Fruit fly (Drosophila melanogaster) whole organism, embryonic: ENCODE measurements around the gene AstCC.

Experiments used
- B-H2 ChIP-seq: fragments of 200-800 bp; sonication (Bioruptor generic); optimal IDR thresholded peaks from 2 replicates; lab custom pipeline; 2018; ENCODE audit warnings: missing biosample characterization, mild to moderate bottlenecking, missing genetic modification characterization
- C15 ChIP-seq: fragments of 200-800 bp; sonication (Bioruptor generic); IDR thresholded peaks from 3 replicates; pipeline ENCODE4 v1.3.6; 2022; ENCODE audit warnings: missing biosample characterization, missing genetic modification characterization
- CG10543 ChIP-seq: fragments of 200-800 bp; sonication (Bioruptor generic); optimal IDR thresholded peaks from 3 replicates; lab custom pipeline; 2017; ENCODE audit warnings: missing biosample characterization, mild to moderate bottlenecking, missing genetic modification characterization, moderate library complexity
- CG11085 ChIP-seq: fragments of 200-800 bp; sonication (Bioruptor generic); IDR thresholded peaks from 2 replicates; pipeline ENCODE4 v1.3.6; 2022; ENCODE audit warnings: missing biosample characterization, missing genetic modification characterization
- CG14441 ChIP-seq: fragments of 200-800 bp; sonication (Bioruptor generic); IDR thresholded peaks from 2 replicates; pipeline ENCODE4 v1.3.6; 2022; ENCODE audit warnings: missing biosample characterization, missing genetic modification characterization
- CG14710 ChIP-seq: fragments of 200-800 bp; sonication (Bioruptor generic); optimal IDR thresholded peaks from 3 replicates; lab custom pipeline; 2019; ENCODE audit warnings: missing biosample characterization, mild to moderate bottlenecking, missing genetic modification characterization, moderate library complexity
- CG14965 ChIP-seq: fragments of 200-800 bp; sonication (Bioruptor generic); optimal IDR thresholded peaks from 2 replicates; lab custom pipeline; 2016; ENCODE audit warnings: missing biosample characterization, missing genetic modification characterization, borderline replicate concordance
- CG15269 ChIP-seq: fragments of 200-800 bp; sonication (Bioruptor generic); optimal IDR thresholded peaks from 2 replicates; lab custom pipeline; 2018; ENCODE audit warnings: missing biosample characterization, mild to moderate bottlenecking, missing genetic modification characterization, moderate library complexity
- CG30403 ChIP-seq: fragments of 200-800 bp; sonication (Bioruptor generic); optimal IDR thresholded peaks from 3 replicates; lab custom pipeline; 2016; ENCODE audit warnings: missing biosample characterization, missing genetic modification characterization
- CG30431 ChIP-seq: fragments of 200-800 bp; sonication (Bioruptor generic); optimal IDR thresholded peaks from 2 replicates; lab custom pipeline; 2017; ENCODE audit warnings: missing biosample characterization, missing genetic modification characterization
- CG3407 ChIP-seq: fragments of 200-800 bp; sonication (Bioruptor generic); optimal IDR thresholded peaks from 2 replicates; lab custom pipeline; 2018; ENCODE audit warnings: missing biosample characterization, mild to moderate bottlenecking, missing genetic modification characterization
- CG4820 ChIP-seq: fragments of 200-800 bp; sonication (Bioruptor generic); optimal IDR thresholded peaks from 3 replicates; lab custom pipeline; 2016; ENCODE audit warnings: missing biosample characterization, missing genetic modification characterization
- CG5245 ChIP-seq: fragments of 200-800 bp; sonication (Bioruptor generic); optimal IDR thresholded peaks from 3 replicates; lab custom pipeline; 2016; ENCODE audit warnings: missing biosample characterization, missing genetic modification characterization
- CG6654 ChIP-seq: fragments of 200-800 bp; sonication (Bioruptor generic); optimal IDR thresholded peaks from 2 replicates; lab custom pipeline; 2017; ENCODE audit warnings: missing biosample characterization, mild to moderate bottlenecking, missing genetic modification characterization
- CG7372 ChIP-seq: fragments of 200-800 bp; sonication (Bioruptor generic); IDR thresholded peaks from 2 replicates; pipeline ENCODE4 v1.3.6; 2022; ENCODE audit warnings: missing biosample characterization, missing genetic modification characterization
- CG7839 ChIP-seq: fragments of 200-800 bp; sonication (Bioruptor generic); optimal IDR thresholded peaks from 3 replicates; lab custom pipeline; 2018; ENCODE audit warnings: missing biosample characterization, mild to moderate bottlenecking, missing genetic modification characterization, moderate library complexity
- CG8089 ChIP-seq: fragments of 200-800 bp; sonication (Bioruptor generic); optimal IDR thresholded peaks from 3 replicates; lab custom pipeline; 2016; ENCODE audit warnings: missing biosample characterization, missing genetic modification characterization
- CG9876 ChIP-seq: fragments of 200-800 bp; sonication (Bioruptor generic); optimal IDR thresholded peaks from 2 replicates; lab custom pipeline; 2016; ENCODE audit warnings: missing biosample characterization, missing genetic modification characterization
- Camta ChIP-seq: fragments of 200-800 bp; sonication (Bioruptor generic); optimal IDR thresholded peaks from 2 replicates; lab custom pipeline; 2016; ENCODE audit warnings: missing biosample characterization, missing genetic modification characterization
- CrebB ChIP-seq: fragments of 200-800 bp; sonication (Bioruptor generic); optimal IDR thresholded peaks from 3 replicates; lab custom pipeline; 2018; ENCODE audit warnings: missing biosample characterization, mild to moderate bottlenecking, missing genetic modification characterization
- Dip2 ChIP-seq: fragments of 200-800 bp; sonication (Bioruptor generic); IDR thresholded peaks from 2 replicates; pipeline ENCODE4 v1.3.6; 2022; ENCODE audit warnings: missing biosample characterization, missing genetic modification characterization
- Doc2 ChIP-seq: fragments of 200-800 bp; sonication (Bioruptor generic); IDR thresholded peaks from 2 replicates; pipeline ENCODE4 v1.3.6; 2022; ENCODE audit warnings: missing biosample characterization, missing genetic modification characterization
- HHEX ChIP-seq: fragments of 200-800 bp; sonication (Bioruptor generic); optimal IDR thresholded peaks from 3 replicates; lab custom pipeline; 2017; ENCODE audit warnings: missing biosample characterization, mild to moderate bottlenecking, missing genetic modification characterization, missing genetic modification reagents
- HLHmδ ChIP-seq: fragments of 200-800 bp; sonication (Bioruptor generic); optimal IDR thresholded peaks from 2 replicates; lab custom pipeline; 2018; ENCODE audit warnings: missing biosample characterization, mild to moderate bottlenecking, missing genetic modification characterization, moderate library complexity
- Hmr ChIP-seq: fragments of 200-800 bp; sonication (Bioruptor generic); optimal IDR thresholded peaks from 3 replicates; lab custom pipeline; 2017; ENCODE audit warnings: mild to moderate bottlenecking, missing biosample characterization, missing genetic modification reagents, missing genetic modification characterization
- Lim3 ChIP-seq: fragments of 200-800 bp; sonication (Bioruptor generic); IDR thresholded peaks from 2 replicates; pipeline ENCODE4 v1.3.6; 2022; ENCODE audit warnings: missing biosample characterization, missing genetic modification characterization
- NC2β ChIP-seq: fragments of 200-800 bp; sonication (Bioruptor generic); optimal IDR thresholded peaks from 2 replicates; lab custom pipeline; 2016; ENCODE audit warnings: missing biosample characterization, missing genetic modification characterization
- NfI ChIP-seq: fragments of 200-800 bp; sonication (Bioruptor generic); optimal IDR thresholded peaks from 3 replicates; lab custom pipeline; 2018; ENCODE audit warnings: missing biosample characterization, mild to moderate bottlenecking, missing genetic modification characterization, moderate library complexity
- aop ChIP-seq: fragments of 200-800 bp; sonication (Bioruptor generic); IDR thresholded peaks from 2 replicates; pipeline ENCODE4 v1.3.6; 2022; ENCODE audit warnings: missing biosample characterization, missing genetic modification characterization
- bigmax ChIP-seq: fragments of 200-800 bp; sonication (Bioruptor generic); optimal IDR thresholded peaks from 2 replicates; lab custom pipeline; 2018; ENCODE audit warnings: missing biosample characterization, mild to moderate bottlenecking, missing genetic modification characterization
- cas ChIP-seq: fragments of 200-800 bp; sonication (Bioruptor generic); IDR thresholded peaks from 2 replicates; pipeline ENCODE4 v1.3.6; 2022; ENCODE audit warnings: missing biosample characterization, missing genetic modification characterization
- caup ChIP-seq: fragments of 200-800 bp; sonication (Bioruptor generic); optimal IDR thresholded peaks from 3 replicates; lab custom pipeline; 2017; ENCODE audit warnings: missing biosample characterization, mild to moderate bottlenecking, missing genetic modification characterization, moderate library complexity; ENCODE audit not compliant: severe bottlenecking
- chinmo ChIP-seq: fragments of 200-800 bp; sonication (Bioruptor generic); IDR thresholded peaks from 4 replicates; pipeline ENCODE4 v1.3.6; 2022; ENCODE audit warnings: missing biosample characterization, missing genetic modification characterization; ENCODE audit not compliant: partially characterized antibody
- corto ChIP-seq: fragments of 200-800 bp; sonication (Bioruptor generic); optimal IDR thresholded peaks from 2 replicates; lab custom pipeline; 2016; ENCODE audit warnings: missing biosample characterization, mild to moderate bottlenecking, missing genetic modification characterization, moderate library complexity
- eyg ChIP-seq: fragments of 200-800 bp; sonication (Bioruptor generic); optimal IDR thresholded peaks from 3 replicates; lab custom pipeline; 2016; ENCODE audit warnings: missing biosample characterization, missing genetic modification characterization
- fru ChIP-seq: fragments of >200 bp; optimal IDR thresholded peaks from 2 replicates; lab custom pipeline; 2017
- h ChIP-seq: fragments of >200 bp; optimal IDR thresholded peaks from 2 replicates; lab custom pipeline; 2017
- ham ChIP-seq: fragments of 200-800 bp; sonication (Bioruptor generic); IDR thresholded peaks from 2 replicates; pipeline ENCODE4 v1.3.6; 2022; ENCODE audit warnings: missing biosample characterization, missing genetic modification characterization
- her ChIP-seq: fragments of 200-800 bp; sonication (Bioruptor generic); optimal IDR thresholded peaks from 2 replicates; lab custom pipeline; 2016; ENCODE audit warnings: missing biosample characterization, missing genetic modification characterization
- insv ChIP-seq, 2 experiments: fragments of 200-800 bp; sonication (Bioruptor generic); optimal IDR thresholded peaks; 3 replicates each; lab custom pipeline; 2016 to 2018; ENCODE audit warnings: missing biosample characterization in 2 of 2, missing genetic modification characterization in 2 of 2
- mirr ChIP-seq: fragments of 200-800 bp; sonication (Bioruptor generic); optimal IDR thresholded peaks from 3 replicates; lab custom pipeline; 2018; ENCODE audit warnings: missing biosample characterization, mild to moderate bottlenecking, missing genetic modification characterization
- peb ChIP-seq: fragments of 200-800 bp; sonication (Bioruptor generic); IDR thresholded peaks from 2 replicates; pipeline ENCODE4 v1.3.6; 2022; ENCODE audit warnings: missing biosample characterization, missing genetic modification characterization
- pfk ChIP-seq: fragments of 200-800 bp; sonication (Bioruptor generic); optimal IDR thresholded peaks from 2 replicates; lab custom pipeline; 2018; ENCODE audit warnings: missing biosample characterization, mild to moderate bottlenecking, missing genetic modification characterization, moderate library complexity
- prd ChIP-seq, 3 experiments: fragments of >200 bp in 2 of 3; fragments of 200-800 bp in 1 of 3; sonication (Bioruptor generic) in 1 of 3; optimal IDR thresholded peaks in 2 of 3; IDR thresholded peaks in 1 of 3; 2 replicates in 2 of 3; 3 replicates in 1 of 3; pipeline versions ENCODE4 v1.3.6 to Lab custom; 2017 to 2022; ENCODE audit warnings: missing biosample characterization in 1 of 3, missing genetic modification characterization in 1 of 3
- psq ChIP-seq: fragments of 200-800 bp; sonication (Bioruptor generic); optimal IDR thresholded peaks from 2 replicates; lab custom pipeline; 2017; ENCODE audit warnings: missing biosample characterization, missing genetic modification characterization
- sd ChIP-seq: fragments of 200-800 bp; sonication (Bioruptor generic); optimal IDR thresholded peaks from 3 replicates; lab custom pipeline; 2018; ENCODE audit warnings: missing biosample characterization, mild to moderate bottlenecking, missing genetic modification characterization, moderate library complexity
- sim ChIP-seq: fragments of 200-800 bp; sonication (Bioruptor generic); IDR thresholded peaks from 2 replicates; pipeline ENCODE4 v1.3.6; 2022; ENCODE audit warnings: missing biosample characterization, missing genetic modification characterization
- slp2 ChIP-seq: fragments of 200-800 bp; sonication (Bioruptor generic); optimal IDR thresholded peaks from 2 replicates; lab custom pipeline; 2016; ENCODE audit warnings: missing biosample characterization, missing genetic modification characterization
- sob ChIP-seq: fragments of 200-800 bp; sonication (Bioruptor generic); IDR thresholded peaks from 2 replicates; pipeline ENCODE4 v1.3.6; 2022; ENCODE audit warnings: missing biosample characterization, missing genetic modification characterization
- tio ChIP-seq: fragments of 200-800 bp; sonication (Bioruptor generic); optimal IDR thresholded peaks from 2 replicates; lab custom pipeline; 2017; ENCODE audit warnings: missing biosample characterization, missing genetic modification characterization, inconsistent platforms
- unpg ChIP-seq: fragments of 200-800 bp; sonication (Bioruptor generic); optimal IDR thresholded peaks from 3 replicates; lab custom pipeline; 2018; ENCODE audit warnings: missing biosample characterization, mild to moderate bottlenecking, missing genetic modification characterization, moderate library complexity

The AstCC gene

DNA sequence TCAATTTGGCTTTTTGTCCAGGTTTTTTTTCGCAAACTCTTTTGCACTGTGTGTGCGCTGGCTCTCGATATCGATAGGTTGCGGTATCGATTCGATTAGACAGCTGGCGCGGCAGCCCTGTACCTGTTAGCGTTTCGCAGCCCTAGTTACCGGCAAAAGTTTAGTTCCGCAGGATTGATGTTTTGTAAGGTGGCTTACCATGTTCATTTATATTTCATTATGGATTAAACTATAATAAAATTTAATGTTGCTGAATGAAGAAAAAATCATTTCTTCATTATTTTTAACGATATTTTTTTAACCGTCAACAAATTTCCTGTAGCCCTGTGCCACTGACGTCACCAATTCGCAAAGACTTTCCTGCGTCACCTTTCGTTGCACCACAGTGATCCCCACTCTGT, 21.5 kb upstream of the AstCC start, which contains the start of gene Reps:
Gene Reps, minus strand, starts transcription at position 84 of the 401 bp plus-strand sequence.
- TF ChIP-seq chinmo (no peak), peb (GFP tag; lab: Robert Waterston, UW) (peak; percentile 98), CG8089 (peak; percentile 97), CG3407 (GFP tag; lab: Kevin White, UChicago) (peak; percentile 96), CG30403 (peak; percentile 99), bigmax (GFP tag; lab: Kevin White, UChicago) (peak; percentile 62), CG6654 (GFP tag; lab: Kevin White, UChicago) (peak; percentile 93), psq (GFP tag; lab: Kevin White, UChicago) (peak; percentile 95), CG4820 (GFP tag; lab: Kevin White, UChicago) (peak; percentile 99), slp2 (GFP tag; lab: Kevin White, UChicago) (peak; percentile 97), CG15269 (tag; lab: Kevin White, UChicago) (peak; percentile 98), aop (GFP tag; lab: Robert Waterston, UW) (peak; percentile 91), Hmr (peak; percentile 98), CG14710 (tag; lab: Kevin White, UChicago) (peak; percentile 98), eyg (GFP tag; lab: Kevin White, UChicago) (peak; percentile 92), h (no peak), caup (GFP tag; lab: Kevin White, UChicago) (peak; percentile 98), fru (lab: Kevin White, UChicago) (no peak), ham (peak; percentile 95), unpg (GFP tag; lab: Kevin White, UChicago) (peak; percentile 99), pfk (GFP tag; lab: Kevin White, UChicago) (peak; percentile 70), HHEX (GFP tag; lab: Kevin White, UChicago) (peak; percentile 98), Doc2 (GFP tag; lab: Robert Waterston, UW) (peak; percentile 96), NC2β (GFP tag; lab: Kevin White, UChicago) (peak; percentile 98), CG30431 (GFP tag; lab: Kevin White, UChicago) (peak; percentile 99), NfI (GFP tag; lab: Kevin White, UChicago) (peak; percentile 98), CG14965 (GFP tag; lab: Kevin White, UChicago) (peak; percentile 75), Lim3 (peak; percentile 96), CG7372 (peak; percentile 99), her (GFP tag; lab: Kevin White, UChicago) (peak; percentile 88), sim (GFP tag; lab: Robert Waterston, UW) (peak; percentile 98), CG9876 (GFP tag; lab: Kevin White, UChicago) (peak; percentile 96), CrebB (tag; lab: Kevin White, UChicago) (peak; percentile 96), CG5245 (GFP tag; lab: Kevin White, UChicago) (peak; percentile 98), prd (optimal IDR thresholded peaks at IDR 0.05; lab: Kevin White, UChicago) (no peak), prd (GFP tag; IDR thresholded peaks at IDR 0.05; lab: Robert Waterston, UW) (peak; percentile 100), CG14441 (GFP tag; lab: Robert Waterston, UW) (peak; percentile 99), sob (GFP tag; lab: Robert Waterston, UW) (peak; percentile 99), Dip2 (peak; percentile 76), Camta (GFP tag; lab: Kevin White, UChicago) (peak; percentile 98), insv (GFP tag; optimal IDR thresholded peaks at IDR 0.05; lab: Kevin White, UChicago) (peak; percentile 29 to 78), mirr (GFP tag; lab: Kevin White, UChicago) (peak; percentile 94), CG10543 (GFP tag; lab: Kevin White, UChicago) (peak; percentile 96), cas (peak; percentile 98), B-H2 (GFP tag; lab: Kevin White, UChicago) (peak; percentile 96), C15 (peak; percentile 97), corto (peak; percentile 90), CG11085 (GFP tag; lab: Robert Waterston, UW) (peak; percentile 99), sd (tag; lab: Kevin White, UChicago) (no peak), tio (GFP tag; lab: Kevin White, UChicago) (peak; percentile 99), HLHmδ (GFP tag; lab: Kevin White, UChicago) (peak; percentile 17), CG7839 (tag; lab: Kevin White, UChicago) (peak; percentile 99)
